Fruit fly (Drosophila melanogaster): ENCODE measurements around the gene CG8176.

Gene CG8176

dm6 chr3R:9493627-9494626 lies 21.9 kb upstream of the CG8176 start, which contains the start of gene CG16779:
Gene CG16779, minus strand, starts transcription at chr3R:9493677.
- TF ChIP-seq psq (GFP tag; optimal IDR thresholded peaks at IDR 0.05), result no peak
- TF ChIP-seq rgr (GFP tag; optimal IDR thresholded peaks at IDR 0.05), result no peak
- no peak for TF ChIP-seq Dfd (GFP tag; optimal IDR thresholded peaks at IDR 0.05)
- TF ChIP-seq OdsH (GFP tag; optimal IDR thresholded peaks at IDR 0.05), result no peak
- TF ChIP-seq dmrt93B (GFP tag; optimal IDR thresholded peaks at IDR 0.05), result no peak
- TF ChIP-seq dsf (GFP tag; optimal IDR thresholded peaks at IDR 0.05; ENCODE audit: borderline replicate concordance), result no peak
- peak; percentile 7 for TF ChIP-seq fru (GFP tag; optimal IDR thresholded peaks at IDR 0.05)
- no peak for TF ChIP-seq CG9705 (GFP tag; optimal IDR thresholded peaks at IDR 0.05)
- TF ChIP-seq foxo (GFP tag; optimal IDR thresholded peaks at IDR 0.05), result peak in 1 of 2 experiments; percentile 24
- no peak for TF ChIP-seq N (GFP tag; optimal IDR thresholded peaks at IDR 0.05)
- TF ChIP-seq ey (GFP tag; optimal IDR thresholded peaks at IDR 0.05), result no peak
- no peak for TF ChIP-seq brk (GFP tag; optimal IDR thresholded peaks at IDR 0.05)
- no peak for TF ChIP-seq jim (GFP tag; optimal IDR thresholded peaks at IDR 0.05)
- peak in 1 of 2 experiments; percentile 46 for TF ChIP-seq dl (GFP tag; optimal IDR thresholded peaks at IDR 0.05; ENCODE audit: insufficient read depth in 1 of 2, partially characterized antibody in 2 of 2)
- TF ChIP-seq tai (GFP tag; optimal IDR thresholded peaks at IDR 0.05), result no peak
- no peak for TF ChIP-seq Jra (GFP tag; optimal IDR thresholded peaks at IDR 0.05)
- TF ChIP-seq GATAd (GFP tag; optimal IDR thresholded peaks at IDR 0.05), result no peak
- no peak for TF ChIP-seq sv (GFP tag; optimal IDR thresholded peaks at IDR 0.05)
- no peak for TF ChIP-seq CrebA (GFP tag; optimal IDR thresholded peaks at IDR 0.05; ENCODE audit: borderline replicate concordance)
- peak; percentile 9 for TF ChIP-seq br (GFP tag; optimal IDR thresholded peaks at IDR 0.05)
- peak; percentile 36 for TF ChIP-seq Dif (GFP tag; optimal IDR thresholded peaks at IDR 0.05; ENCODE audit: partially characterized antibody)
- TF ChIP-seq HLH106 (tag; optimal IDR thresholded peaks at IDR 0.05), result no peak
- no peak for TF ChIP-seq Sp1 (GFP tag; optimal IDR thresholded peaks at IDR 0.05)
- no peak for TF ChIP-seq woc (GFP tag; optimal IDR thresholded peaks at IDR 0.05)
- TF ChIP-seq Mio (GFP tag; optimal IDR thresholded peaks at IDR 0.05), result no peak
- no peak for TF ChIP-seq lola (GFP tag; optimal IDR thresholded peaks at IDR 0.05)
- no peak for TF ChIP-seq Hr78 (GFP tag; optimal IDR thresholded peaks at IDR 0.05)
- no peak for TF ChIP-seq Myc (optimal IDR thresholded peaks at IDR 0.05)
- no peak for TF ChIP-seq Hr83 (GFP tag; optimal IDR thresholded peaks at IDR 0.05; ENCODE audit: poor library complexity, severe bottlenecking)
- no peak for TF ChIP-seq Hnf4 (GFP tag; optimal IDR thresholded peaks at IDR 0.05)
- no peak for TF ChIP-seq pan (optimal IDR thresholded peaks at IDR 0.05)
- TF ChIP-seq sage (GFP tag; optimal IDR thresholded peaks at IDR 0.05), result no peak
- no peak for TF ChIP-seq Rel (GFP tag; optimal IDR thresholded peaks at IDR 0.05)
- TF ChIP-seq Rel (tag; optimal IDR thresholded peaks at IDR 0.05), result no peak
- TF ChIP-seq Vsx2 (GFP tag; optimal IDR thresholded peaks at IDR 0.05; ENCODE audit: partially characterized antibody), result peak; percentile 13

DNA sequence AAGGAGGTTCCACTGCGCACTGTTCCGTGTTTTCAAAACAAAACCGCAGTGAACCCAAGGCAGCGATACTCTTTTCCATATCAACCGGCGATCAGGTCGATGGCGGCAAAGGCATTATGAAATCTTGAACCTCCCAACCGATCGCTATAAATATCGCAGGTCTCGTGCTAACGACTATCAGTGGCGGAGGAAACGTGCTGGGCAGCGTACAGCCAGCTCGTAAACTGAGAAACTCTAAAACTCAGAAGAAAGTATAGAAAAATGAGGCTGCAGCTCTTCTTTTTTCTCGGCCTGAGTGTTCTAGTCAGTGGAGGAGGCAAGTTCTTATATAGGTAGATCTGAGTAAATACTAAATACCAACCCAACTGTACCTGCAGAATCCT lies 21.2 kb upstream of the CG8176 start, which contains the start of gene phu:
phu (plus strand) TSS at position 175 of the 383 bp plus-strand sequence.
- TF ChIP-seq Vsx2 (GFP tag; optimal IDR thresholded peaks at IDR 0.05; ENCODE audit: partially characterized antibody) (no peak), dl (GFP tag; optimal IDR thresholded peaks at IDR 0.05; ENCODE audit: insufficient read depth in 1 of 2, partially characterized antibody in 2 of 2) (no peak), ey (GFP tag; optimal IDR thresholded peaks at IDR 0.05) (no peak), GATAd (GFP tag; optimal IDR thresholded peaks at IDR 0.05) (no peak), Hr83 (GFP tag; optimal IDR thresholded peaks at IDR 0.05; ENCODE audit: poor library complexity, severe bottlenecking) (no peak), CG9705 (GFP tag; optimal IDR thresholded peaks at IDR 0.05) (no peak), usp (GFP tag; optimal IDR thresholded peaks at IDR 0.05) (no peak), Mio (GFP tag; optimal IDR thresholded peaks at IDR 0.05) (no peak), Jra (GFP tag; optimal IDR thresholded peaks at IDR 0.05) (no peak), HLH106 (tag; optimal IDR thresholded peaks at IDR 0.05) (no peak), h (GFP tag; optimal IDR thresholded peaks at IDR 0.05) (no peak), jim (GFP tag; optimal IDR thresholded peaks at IDR 0.05) (no peak), lola (GFP tag; optimal IDR thresholded peaks at IDR 0.05) (no peak), sage (GFP tag; optimal IDR thresholded peaks at IDR 0.05) (no peak)
